Worm (Caenorhabditis elegans): ENCODE measurements around the gene K02H11.4.

- TF ChIP-seq nhr-10 (tag; optimal IDR thresholded peaks at IDR 0.05) (no peak), ZK546.5 (tag; optimal IDR thresholded peaks at IDR 0.05) (no peak)
These were observed 19.6 kb upstream of the K02H11.4 start for ce11 chrV:1550697-1551096.

Data from whole organism, L2 larva.